Worm (Caenorhabditis elegans) whole organism, mixed stage, embryonic: ENCODE data around the gene F55A4.3.
A peak's percentile ranks its signal among the peaks of the same experiment; 100 is the strongest.

Experiments used
- M03D4.4 ChIP-seq: sonication (generic microtip); optimal IDR thresholded peaks from 2 replicates; lab custom pipeline; 2017; ENCODE audit warnings: mild to moderate bottlenecking, missing genetic modification characterization, missing compliant biosample characterization
- bed-3 ChIP-seq: fragments of 200-800 bp; sonication (Bioruptor generic); optimal IDR thresholded peaks from 3 replicates; lab custom pipeline; 2018; ENCODE audit warnings: mild to moderate bottlenecking, missing genetic modification characterization, moderate library complexity, missing compliant biosample characterization
- blmp-1 ChIP-seq: fragments of 150-350 bp; optimal IDR thresholded peaks from 2 replicates; lab custom pipeline; 2014; ENCODE audit warnings: missing biosample characterization, missing genetic modification characterization
- ceh-39 ChIP-seq: fragments of 150-350 bp; optimal IDR thresholded peaks from 2 replicates; lab custom pipeline; 2014; ENCODE audit warnings: missing biosample characterization, missing genetic modification characterization
- ceh-43 ChIP-seq: fragments of 200-800 bp; sonication (Bioruptor generic); optimal IDR thresholded peaks from 2 replicates; lab custom pipeline; 2018; ENCODE audit warnings: mild to moderate bottlenecking, missing genetic modification characterization, moderate library complexity, missing compliant biosample characterization
- ces-1 ChIP-seq: fragments of 150-350 bp; optimal IDR thresholded peaks from 2 replicates; lab custom pipeline; 2014; ENCODE audit warnings: missing biosample characterization, missing genetic modification reagents, missing genetic modification characterization
- cnd-1 ChIP-seq: fragments of 200-800 bp; sonication (Bioruptor generic); optimal IDR thresholded peaks from 2 replicates; lab custom pipeline; 2018; ENCODE audit warnings: mild to moderate bottlenecking, missing genetic modification characterization, missing compliant biosample characterization
- drap-1 ChIP-seq: fragments of 200-800 bp; sonication (Bioruptor generic); optimal IDR thresholded peaks from 3 replicates; lab custom pipeline; 2018; ENCODE audit warnings: mild to moderate bottlenecking, missing genetic modification characterization, missing compliant biosample characterization
- flh-1 ChIP-seq: fragments of 200-800 bp; sonication (Bioruptor generic); optimal IDR thresholded peaks from 2 replicates; lab custom pipeline; 2018; ENCODE audit warnings: mild to moderate bottlenecking, missing genetic modification characterization, moderate library complexity, missing compliant biosample characterization
- ham-2 ChIP-seq: fragments of 200-800 bp; sonication (Bioruptor generic); optimal IDR thresholded peaks from 2 replicates; lab custom pipeline; 2018; ENCODE audit warnings: mild to moderate bottlenecking, missing genetic modification characterization, missing compliant biosample characterization
- hlh-1 ChIP-seq: fragments of 150-350 bp; optimal IDR thresholded peaks from 2 replicates; lab custom pipeline; 2014; ENCODE audit warnings: missing biosample characterization, missing genetic modification reagents, missing genetic modification characterization
- lin-13 ChIP-seq: fragments of 150-350 bp; optimal IDR thresholded peaks from 2 replicates; lab custom pipeline; 2014; ENCODE audit warnings: missing biosample characterization, missing genetic modification characterization
- lin-32 ChIP-seq: fragments of 200-800 bp; sonication (Bioruptor generic); optimal IDR thresholded peaks from 2 replicates; lab custom pipeline; 2018; ENCODE audit warnings: mild to moderate bottlenecking, missing genetic modification characterization, missing compliant biosample characterization
- lsy-2 ChIP-seq: fragments of 150-350 bp; optimal IDR thresholded peaks from 2 replicates; lab custom pipeline; 2014; ENCODE audit warnings: missing biosample characterization, missing genetic modification characterization
- mep-1 ChIP-seq: fragments of 150-350 bp; optimal IDR thresholded peaks from 2 replicates; lab custom pipeline; 2017; ENCODE audit warnings: missing biosample characterization, missing genetic modification reagents, missing genetic modification characterization, inconsistent platforms
- mls-2 ChIP-seq: sonication (generic microtip); optimal IDR thresholded peaks from 2 replicates; lab custom pipeline; 2016; ENCODE audit warnings: mild to moderate bottlenecking, missing genetic modification characterization, moderate library complexity, missing compliant biosample characterization
- nhr-12 ChIP-seq: fragments of 150-350 bp; optimal IDR thresholded peaks from 2 replicates; lab custom pipeline; 2014; ENCODE audit warnings: missing biosample characterization, missing genetic modification characterization
- nhr-2 ChIP-seq: fragments of 150-350 bp; optimal IDR thresholded peaks from 2 replicates; lab custom pipeline; 2014; ENCODE audit warnings: missing biosample characterization, missing genetic modification characterization
- nhr-237 ChIP-seq: fragments of 150-350 bp; optimal IDR thresholded peaks from 2 replicates; lab custom pipeline; 2014; ENCODE audit warnings: missing biosample characterization, missing genetic modification characterization
- nhr-28 ChIP-seq: fragments of 150-350 bp; optimal IDR thresholded peaks from 2 replicates; lab custom pipeline; 2014; ENCODE audit warnings: missing biosample characterization, missing genetic modification characterization
- nhr-76 ChIP-seq: sonication (generic microtip); optimal IDR thresholded peaks from 2 replicates; lab custom pipeline; 2017; ENCODE audit warnings: missing biosample characterization, missing genetic modification characterization
- pha-4 ChIP-seq: fragments of 150-350 bp; optimal IDR thresholded peaks from 2 replicates; lab custom pipeline; 2018; ENCODE audit warnings: missing biosample characterization, missing genetic modification reagents, missing genetic modification characterization
- sem-2 ChIP-seq: fragments of 200-800 bp; sonication (Bioruptor generic); optimal IDR thresholded peaks from 2 replicates; lab custom pipeline; 2018; ENCODE audit warnings: mild to moderate bottlenecking, missing genetic modification characterization, missing compliant biosample characterization
- snpc-4 ChIP-seq: fragments of 150-350 bp; optimal IDR thresholded peaks from 2 replicates; lab custom pipeline; 2014; ENCODE audit warnings: missing biosample characterization, missing genetic modification characterization
- sptf-1 ChIP-seq: sonication (generic microtip); optimal IDR thresholded peaks from 2 replicates; lab custom pipeline; 2017; ENCODE audit warnings: mild to moderate bottlenecking, missing genetic modification characterization, moderate library complexity, missing compliant biosample characterization
- tbx-8 ChIP-seq: fragments of 200-800 bp; sonication (Bioruptor generic); optimal IDR thresholded peaks from 2 replicates; lab custom pipeline; 2018; ENCODE audit warnings: mild to moderate bottlenecking, missing genetic modification characterization, moderate library complexity, missing compliant biosample characterization
- unc-120 ChIP-seq: sonication (generic microtip); optimal IDR thresholded peaks from 2 replicates; lab custom pipeline; 2017; ENCODE audit warnings: missing genetic modification characterization, missing compliant biosample characterization; ENCODE audit not compliant: poor library complexity, severe bottlenecking
- unc-39 ChIP-seq: fragments of 150-350 bp; optimal IDR thresholded peaks from 2 replicates; lab custom pipeline; 2014; ENCODE audit warnings: missing biosample characterization, missing genetic modification characterization
- unc-62 ChIP-seq: fragments of 150-350 bp; optimal IDR thresholded peaks from 2 replicates; lab custom pipeline; 2014; ENCODE audit warnings: missing biosample characterization, missing genetic modification reagents, missing genetic modification characterization
- zip-8 ChIP-seq: fragments of 150-350 bp; optimal IDR thresholded peaks from 2 replicates; lab custom pipeline; 2014; ENCODE audit warnings: missing biosample characterization, missing genetic modification characterization
- ztf-11 ChIP-seq: fragments of 150-350 bp; optimal IDR thresholded peaks from 2 replicates; lab custom pipeline; 2014; ENCODE audit warnings: missing biosample characterization, missing genetic modification characterization

Gene F55A4.3

ce11 chrX:1052960-1053359 lies 28.1 kb upstream of the F55A4.3 start:
- TF ChIP-seq ces-1 (GFP tag; lab: Kevin White, UChicago) (no peak), nhr-76 (tag; lab: Kevin White, UChicago) (no peak), nhr-28 (no peak), unc-120 (tag; lab: Kevin White, UChicago) (no peak), nhr-237 (tag; lab: Kevin White, UChicago) (no peak), mep-1 (no peak), zip-8 (tag; lab: Kevin White, UChicago) (no peak), cnd-1 (no peak), unc-39 (no peak)

ce11 chrX:1051041-1051440 lies 26.1 kb upstream of the F55A4.3 start:
- TF ChIP-seq unc-120 (tag; lab: Kevin White, UChicago): peak; percentile 1
- no peak for TF ChIP-seq snpc-4 (tag; lab: Kevin White, UChicago)
- peak; percentile 79 for TF ChIP-seq unc-62 (GFP tag; lab: Kevin White, UChicago)

ce11 chrX:1046156-1046831 lies 21.4 kb upstream of the F55A4.3 start, which contains the start of gene vpat-1:
vpat-1 (minus strand) TSS chrX:1046206.
- TF ChIP-seq cnd-1: no peak
- TF ChIP-seq ceh-39 (tag; lab: Kevin White, UChicago): no peak
- TF ChIP-seq lsy-2 (tag; lab: Kevin White, UChicago): no peak
- no peak for TF ChIP-seq mls-2 (tag; lab: Kevin White, UChicago)
- no peak for TF ChIP-seq unc-120 (tag; lab: Kevin White, UChicago)

ce11 chrX:1044327-1044726 lies 19.4 kb upstream of the F55A4.3 start:
- TF ChIP-seq nhr-76 (tag; lab: Kevin White, UChicago): no peak
- no peak for TF ChIP-seq flh-1 (GFP tag; lab: Kevin White, UChicago)
- no peak for TF ChIP-seq M03D4.4 (tag; lab: Kevin White, UChicago)

ce11 chrX:1038347-1038746 lies 13.4 kb upstream of the F55A4.3 start, which contains the start of gene F55A4.7:
F55A4.7 (minus strand) TSS chrX:1038447.
- TF ChIP-seq snpc-4 (tag; lab: Kevin White, UChicago) (no peak), sptf-1 (tag; lab: Kevin White, UChicago) (no peak), ham-2 (GFP tag; lab: Kevin White, UChicago) (no peak), unc-120 (tag; lab: Kevin White, UChicago) (no peak), blmp-1 (tag; lab: Kevin White, UChicago) (no peak), hlh-1 (no peak), unc-39 (no peak), nhr-2 (tag; lab: Kevin White, UChicago) (no peak), lin-32 (no peak), drap-1 (GFP tag; lab: Kevin White, UChicago) (no peak), nhr-12 (no peak), mls-2 (tag; lab: Kevin White, UChicago) (no peak), flh-1 (GFP tag; lab: Kevin White, UChicago) (no peak)

ce11 chrX:1035039-1035598 lies 10.2 kb upstream of the F55A4.3 start, which contains the start of the genes stau-1 and sec-22:
stau-1 (minus strand) TSS chrX:1035286.
sec-22 (plus strand) TSS chrX:1035548.
- TF ChIP-seq nhr-237 (tag; lab: Kevin White, UChicago) (no peak), ham-2 (GFP tag; lab: Kevin White, UChicago) (no peak), ceh-43 (GFP tag; lab: Kevin White, UChicago) (no peak), mep-1 (peak; percentile 14), flh-1 (GFP tag; lab: Kevin White, UChicago) (no peak), mls-2 (tag; lab: Kevin White, UChicago) (no peak), nhr-76 (tag; lab: Kevin White, UChicago) (no peak), lsy-2 (tag; lab: Kevin White, UChicago) (peak; percentile 7), unc-120 (tag; lab: Kevin White, UChicago) (no peak), unc-39 (no peak), zip-8 (tag; lab: Kevin White, UChicago) (no peak), lin-32 (no peak), hlh-1 (peak; percentile 16), ceh-39 (tag; lab: Kevin White, UChicago) (peak; percentile 27), tbx-8 (GFP tag; lab: Kevin White, UChicago) (no peak), blmp-1 (tag; lab: Kevin White, UChicago) (no peak), ces-1 (GFP tag; lab: Kevin White, UChicago) (peak; percentile 19), bed-3 (GFP tag; lab: Kevin White, UChicago) (no peak), pha-4 (tag; lab: Kevin White, UChicago) (peak; percentile 45), ztf-11 (tag; lab: Kevin White, UChicago) (no peak), cnd-1 (peak; percentile 0), sem-2 (GFP tag; lab: Kevin White, UChicago) (no peak), nhr-12 (no peak), lin-13 (tag; lab: Kevin White, UChicago) (peak; percentile 7), drap-1 (GFP tag; lab: Kevin White, UChicago) (no peak)
